Fruit fly (Drosophila melanogaster): ENCODE data around the gene CG46430.

DNA sequence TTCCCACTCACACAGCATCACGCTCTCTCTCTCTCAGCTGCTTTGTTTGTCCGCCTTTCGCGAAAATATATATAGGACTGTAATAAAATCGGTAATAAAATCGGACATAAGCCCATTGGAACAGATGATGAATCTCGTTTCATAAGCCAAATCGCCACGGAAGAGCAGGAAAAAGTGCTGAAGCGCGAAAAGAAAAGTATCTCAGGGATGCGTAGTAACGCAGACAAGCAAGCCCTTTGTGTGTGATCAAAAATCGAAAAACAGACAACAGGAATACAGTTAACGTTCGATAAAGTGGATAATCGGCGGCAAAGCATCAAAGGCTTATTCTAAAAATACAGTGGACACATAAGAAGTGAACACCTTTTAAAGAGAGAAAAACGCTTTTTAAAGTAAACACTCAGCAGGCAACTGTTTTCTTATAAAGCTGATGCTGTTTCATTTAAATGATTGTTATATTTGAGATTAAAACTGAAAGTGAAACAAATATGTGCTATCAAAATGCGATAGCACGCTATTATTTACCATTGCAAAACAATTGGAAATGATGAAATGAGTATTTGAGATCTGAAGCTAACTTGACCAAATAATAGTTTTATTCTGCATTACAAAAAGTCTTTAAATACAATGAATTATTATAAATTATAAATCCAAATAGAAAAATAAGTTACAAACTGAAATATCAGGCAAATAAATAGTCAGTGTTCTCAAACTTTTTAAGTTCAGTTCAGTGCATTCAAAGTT is 38.6 kb downstream of the CG46430 start:
- no peak for TF ChIP-seq usp (GFP tag; optimal IDR thresholded peaks at IDR 0.05)
- peak; percentile 33 for TF ChIP-seq psq (optimal IDR thresholded peaks at IDR 0.05)
- no peak for TF ChIP-seq EcR (GFP tag; optimal IDR thresholded peaks at IDR 0.05)

All from whole organism.